Worm (Caenorhabditis elegans) whole organism, late embryonic: ENCODE measurements around the gene cox-11.

ENCODE experiments used
- C08G9.2 ChIP-seq: sonication (generic microtip); optimal IDR thresholded peaks from 2 replicates; lab custom pipeline; 2016; ENCODE audit warnings: mild to moderate bottlenecking, missing genetic modification characterization, moderate library complexity, missing compliant biosample characterization
- elt-2 ChIP-seq: sonication (generic microtip); optimal IDR thresholded peaks from 2 replicates; lab custom pipeline; 2016; ENCODE audit warnings: missing genetic modification reagents, missing genetic modification characterization, missing compliant biosample characterization
- pax-1 ChIP-seq: fragments of 150-350 bp; optimal IDR thresholded peaks from 2 replicates; lab custom pipeline; 2014; ENCODE audit warnings: missing biosample characterization, missing genetic modification characterization
- pha-4 ChIP-seq: fragments of 150-350 bp; optimal IDR thresholded peaks from 2 replicates; lab custom pipeline; 2018; ENCODE audit warnings: missing biosample characterization, missing genetic modification reagents, missing genetic modification characterization
- pqm-1 ChIP-seq: sonication (generic microtip); optimal IDR thresholded peaks from 2 replicates; lab custom pipeline; 2016; ENCODE audit warnings: missing genetic modification characterization, missing compliant biosample characterization
- sdc-2 ChIP-seq: sonication (generic microtip); optimal IDR thresholded peaks from 2 replicates; lab custom pipeline; 2016; ENCODE audit warnings: missing genotype, missing genetic modification characterization, missing compliant biosample characterization
- sox-2 ChIP-seq: fragments of 200-800 bp; sonication (Bioruptor generic); IDR thresholded peaks from 2 replicates; pipeline ENCODE4 v1.3.6; 2022; ENCODE audit warnings: missing genetic modification reagents, missing genetic modification characterization, missing compliant biosample characterization
- tbx-2 ChIP-seq: sonication (generic microtip); optimal IDR thresholded peaks from 2 replicates; lab custom pipeline; 2016; ENCODE audit warnings: missing genetic modification characterization, missing compliant biosample characterization
- zip-5 ChIP-seq: sonication (generic microtip); optimal IDR thresholded peaks from 2 replicates; lab custom pipeline; 2016; ENCODE audit warnings: missing genetic modification characterization, missing compliant biosample characterization

- TF ChIP-seq sox-2 (GFP tag; lab: Robert Waterston, UW) (no peak), pha-4 (tag; lab: Kevin White, UChicago) (no peak), elt-2 (tag; lab: Kevin White, UChicago) (no peak), C08G9.2 (tag; lab: Kevin White, UChicago) (no peak), pqm-1 (tag; lab: Kevin White, UChicago) (no peak), zip-5 (tag; lab: Kevin White, UChicago) (no peak), tbx-2 (no peak), sdc-2 (tag; lab: Kevin White, UChicago) (no peak), pax-1 (tag; lab: Kevin White, UChicago) (no peak)
Measured at ce11 chrIV:13255886-13256285, 11.8 kb downstream of the cox-11 start, which contains the start of gene bus-12.
